Worm (Caenorhabditis elegans) whole organism, L4/young adult: ENCODE data around the gene F41F3.3.

Experiments used
- W03F9.2 ChIP-seq: fragments of 150-350 bp; optimal IDR thresholded peaks from 2 replicates; lab custom pipeline; 2014; ENCODE audit warnings: missing biosample characterization, missing genetic modification characterization
- dao-5 ChIP-seq: sonication (generic microtip); optimal IDR thresholded peaks from 2 replicates; lab custom pipeline; 2016; ENCODE audit warnings: missing genotype, missing genetic modification characterization, moderate library complexity, missing compliant biosample characterization
- him-1 ChIP-seq: sonication (generic microtip); optimal IDR thresholded peaks from 2 replicates; lab custom pipeline; 2016; ENCODE audit warnings: missing genotype, missing genetic modification reagents, missing genetic modification characterization, missing compliant biosample characterization

F41F3.3 gene

ce11 chrV:4647857-4648256, at the start of gene F41F3.3:
F41F3.3 (minus strand) TSS chrV:4648239.
- TF ChIP-seq dao-5 (no peak), him-1 (tag; lab: Kevin White, UChicago) (no peak), W03F9.2 (tag; lab: Kevin White, UChicago) (no peak)

DNA sequence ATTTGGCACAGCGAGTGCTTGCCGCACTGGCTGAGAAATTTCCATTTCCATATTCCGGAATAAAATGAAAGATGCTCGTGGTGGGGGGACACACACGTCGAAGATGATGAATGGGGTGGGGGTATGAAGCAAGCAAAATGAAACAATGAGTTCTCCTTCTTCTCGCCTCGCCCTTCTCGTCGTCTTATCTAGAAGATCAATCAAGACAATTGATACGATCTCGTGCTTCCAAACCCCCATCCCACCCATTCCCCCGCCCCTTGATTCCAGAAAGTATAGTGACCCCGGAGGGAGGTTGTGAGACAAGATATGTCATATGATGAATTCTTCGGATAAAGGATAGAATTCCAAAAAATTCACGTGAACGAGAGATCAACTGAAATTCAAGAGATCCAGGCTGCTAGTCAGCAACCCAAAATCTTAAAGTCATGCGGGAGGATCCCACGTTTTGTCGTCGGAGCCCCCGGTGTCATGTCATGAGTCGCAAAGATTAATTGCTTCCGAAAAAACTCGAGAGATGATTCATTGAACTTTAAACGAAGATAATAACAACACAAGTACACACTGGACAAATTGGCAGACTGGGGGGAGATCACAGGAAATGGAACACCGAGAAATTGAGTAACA, 46.5 kb upstream of the F41F3.3 start:
- no peak for TF ChIP-seq him-1 (tag; lab: Kevin White, UChicago)
- no peak for TF ChIP-seq W03F9.2 (tag; lab: Kevin White, UChicago)
- no peak for TF ChIP-seq dao-5

- TF ChIP-seq him-1 (tag; lab: Kevin White, UChicago) (no peak), W03F9.2 (tag; lab: Kevin White, UChicago) (no peak), dao-5 (no peak)
Measured at ce11 chrV:4693282-4693588, 45.2 kb upstream of the F41F3.3 start.

ce11 chrV:4692382-4693281, 44.6 kb upstream of the F41F3.3 start, which contains the start of gene cpg-8:
cpg-8 (minus strand) TSS chrV:4692432.
- TF ChIP-seq dao-5 (no peak), W03F9.2 (tag; lab: Kevin White, UChicago) (no peak), him-1 (tag; lab: Kevin White, UChicago) (no peak)

ce11 chrV:4691657-4692056, 43.6 kb upstream of the F41F3.3 start:
- TF ChIP-seq him-1 (tag; lab: Kevin White, UChicago) (no peak), W03F9.2 (tag; lab: Kevin White, UChicago) (no peak), dao-5 (no peak)

ce11 chrV:4689234-4689633, 41.2 kb upstream of the F41F3.3 start, which contains the start of gene K03B4.1:
K03B4.1 (plus strand) TSS chrV:4689330.
- TF ChIP-seq dao-5 (no peak), W03F9.2 (tag; lab: Kevin White, UChicago) (no peak), him-1 (tag; lab: Kevin White, UChicago) (no peak)

DNA sequence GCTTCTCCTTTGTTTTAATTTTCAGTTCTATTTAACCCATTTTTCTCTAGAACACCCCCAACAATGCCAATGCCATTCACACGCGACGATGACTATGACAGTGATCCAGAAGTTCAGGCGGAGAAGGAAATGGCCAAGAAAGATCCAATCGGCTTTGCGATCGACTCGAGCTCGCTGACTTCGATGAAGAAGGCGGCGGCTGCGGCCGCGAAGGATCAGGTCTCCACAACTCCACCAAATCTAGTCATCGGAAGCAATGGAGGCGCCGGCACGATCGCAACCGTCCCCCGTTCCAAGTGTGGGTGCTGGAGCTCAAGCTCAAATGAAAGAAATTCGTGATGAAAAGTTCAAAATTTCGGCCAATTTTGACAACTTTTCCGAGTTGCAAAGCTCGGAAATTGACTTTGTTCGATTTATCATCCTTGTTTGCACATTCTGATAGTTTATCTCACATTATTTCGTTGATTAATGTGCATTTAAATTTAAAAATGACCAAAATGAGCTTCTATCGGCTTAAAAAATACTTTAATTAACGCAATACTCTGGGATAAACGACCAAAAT, 40.0 kb upstream of the F41F3.3 start, which contains the start of gene K03B4.2:
Gene K03B4.2 (plus strand): TSS at position 51 of the 562 bp plus-strand sequence.
- TF ChIP-seq dao-5 = no peak

DNA sequence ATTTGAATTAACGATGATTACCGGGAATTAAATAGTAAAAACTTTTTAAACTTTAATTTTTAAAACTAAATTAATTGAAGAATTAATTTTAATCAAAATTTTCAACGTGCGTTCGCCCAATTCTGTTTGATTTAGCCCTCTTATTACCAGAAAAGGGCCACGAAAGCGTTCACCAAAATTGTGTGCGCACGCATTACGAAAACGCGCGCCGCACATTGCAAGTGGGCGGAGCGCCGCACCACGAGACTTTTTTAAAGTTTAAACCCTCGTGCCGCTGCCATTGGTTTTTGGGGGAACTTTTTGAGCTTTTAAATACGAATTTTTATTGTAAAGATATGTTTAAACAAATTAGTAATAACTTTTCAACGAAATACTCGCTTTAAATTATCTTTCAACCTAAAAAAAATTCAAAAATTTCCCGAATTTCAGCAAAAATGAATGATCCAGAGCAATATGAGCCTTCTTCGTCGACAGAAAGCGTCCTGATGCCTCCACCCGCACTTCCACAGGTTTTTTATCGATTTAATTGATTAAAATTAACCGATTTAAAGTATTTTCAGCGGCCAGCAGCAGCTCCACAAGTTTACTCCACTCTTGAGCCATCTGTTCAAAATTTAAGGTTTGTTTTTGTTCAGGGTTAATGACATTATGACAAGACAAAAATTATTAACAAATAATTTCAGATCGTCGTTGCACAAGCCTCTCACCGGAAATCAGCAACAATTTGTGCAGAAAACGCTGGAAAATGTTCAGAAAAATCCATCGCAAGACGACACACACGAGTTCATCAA, 38.8 kb upstream of the F41F3.3 start, which contains the start of gene taf-10:
Gene taf-10 (plus strand): TSS at position 424 of the 791 bp plus-strand sequence.
- TF ChIP-seq him-1 (tag; lab: Kevin White, UChicago) (no peak), W03F9.2 (tag; lab: Kevin White, UChicago) (peak; percentile 54), dao-5 (no peak)

- no peak for TF ChIP-seq W03F9.2 (tag; lab: Kevin White, UChicago)
- TF ChIP-seq dao-5 = no peak
- no peak for TF ChIP-seq him-1 (tag; lab: Kevin White, UChicago)
Measured at ce11 chrV:4684137-4684536, 36.1 kb upstream of the F41F3.3 start.

DNA sequence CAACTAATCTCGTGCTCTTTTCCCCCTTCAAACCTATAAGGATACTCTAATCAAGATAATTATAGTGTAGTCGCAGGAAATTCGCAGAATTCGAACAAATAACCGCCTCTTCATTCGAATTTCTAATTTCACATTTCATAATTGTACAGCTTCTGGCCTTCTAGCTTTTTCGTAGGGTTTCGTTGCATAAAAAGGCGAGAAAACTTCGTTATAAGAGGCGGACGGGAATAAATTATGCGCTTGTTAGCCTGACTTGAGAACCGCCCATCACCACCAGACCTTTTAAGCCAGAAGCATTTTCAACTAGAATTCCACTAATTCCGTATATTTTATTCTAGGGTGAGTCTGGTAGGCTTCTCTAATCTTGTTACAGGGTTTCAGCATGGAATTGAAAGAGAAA, 33.6 kb upstream of the F41F3.3 start, which contains the start of gene K03B4.4:
Gene K03B4.4 (plus strand): TSS at position 301 of the 400 bp plus-strand sequence.
- TF ChIP-seq W03F9.2 (tag; lab: Kevin White, UChicago) (no peak), him-1 (tag; lab: Kevin White, UChicago) (no peak), dao-5 (no peak)

- no peak for TF ChIP-seq him-1 (tag; lab: Kevin White, UChicago)
- no peak for TF ChIP-seq W03F9.2 (tag; lab: Kevin White, UChicago)
- TF ChIP-seq dao-5 = no peak
Measured at ce11 chrV:4676812-4677211, 28.8 kb upstream of the F41F3.3 start.

DNA sequence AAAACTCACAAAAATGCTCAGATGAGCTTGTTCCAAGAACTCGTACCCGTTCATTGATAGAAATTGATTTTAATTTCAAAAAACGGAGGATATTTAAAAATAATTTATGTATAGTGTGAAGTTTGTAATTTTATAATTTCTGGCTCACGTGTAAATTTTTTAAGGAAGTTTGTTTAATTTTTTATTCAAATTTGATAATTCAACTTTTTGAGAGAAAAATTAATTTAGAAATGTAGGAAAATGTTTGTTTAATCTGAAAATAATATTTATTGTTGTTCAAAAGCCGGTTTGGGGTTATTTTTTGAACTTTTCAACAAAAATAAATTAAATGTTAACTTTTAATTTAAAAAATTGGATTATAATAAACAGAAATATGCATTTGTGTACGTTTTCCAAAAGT, 28.1 kb upstream of the F41F3.3 start, which contains the start of gene K03B4.6:
Gene K03B4.6 (minus strand): TSS at position 101 of the 400 bp plus-strand sequence.
- TF ChIP-seq him-1 (tag; lab: Kevin White, UChicago) (no peak), dao-5 (no peak), W03F9.2 (tag; lab: Kevin White, UChicago) (no peak)

- TF ChIP-seq him-1 (tag; lab: Kevin White, UChicago) (no peak), W03F9.2 (tag; lab: Kevin White, UChicago) (no peak), dao-5 (no peak)
Measured at ce11 chrV:4674506-4674905, 26.5 kb upstream of the F41F3.3 start, which contains the start of gene K03B4.8. K03B4.8 (minus strand) TSS chrV:4674606.
